Fruit fly (Drosophila melanogaster) whole organism, embryonic: ENCODE data around the gene CG31883.

ENCODE experiments used
- Bgb ChIP-seq: fragments of 200-800 bp; sonication (Bioruptor generic); IDR thresholded peaks from 2 replicates; pipeline ENCODE4 v1.3.6; 2022; ENCODE audit warnings: missing biosample characterization, missing genetic modification characterization; ENCODE audit not compliant: partially characterized antibody
- CG10147 ChIP-seq: fragments of 200-800 bp; sonication (Bioruptor generic); optimal IDR thresholded peaks from 2 replicates; lab custom pipeline; 2019; ENCODE audit warnings: missing biosample characterization, mild to moderate bottlenecking, missing genetic modification characterization, moderate library complexity
- CG13296 ChIP-seq: fragments of 200-800 bp; sonication (Bioruptor generic); optimal IDR thresholded peaks from 3 replicates; lab custom pipeline; 2018; ENCODE audit warnings: missing biosample characterization, mild to moderate bottlenecking, missing genetic modification characterization
- CG14710 ChIP-seq: fragments of 200-800 bp; sonication (Bioruptor generic); optimal IDR thresholded peaks from 3 replicates; lab custom pipeline; 2019; ENCODE audit warnings: missing biosample characterization, mild to moderate bottlenecking, missing genetic modification characterization, moderate library complexity
- CG15479 ChIP-seq: fragments of 200-800 bp; sonication (Bioruptor generic); optimal IDR thresholded peaks from 3 replicates; lab custom pipeline; 2019; ENCODE audit warnings: missing biosample characterization, mild to moderate bottlenecking, missing genetic modification characterization, moderate library complexity
- CG15514 ChIP-seq: fragments of 200-800 bp; sonication (Bioruptor generic); optimal IDR thresholded peaks from 3 replicates; lab custom pipeline; 2017; ENCODE audit warnings: missing biosample characterization, missing genetic modification characterization, mild to moderate bottlenecking, moderate library complexity, missing genetic modification reagents
- CG17829 ChIP-seq: fragments of 200-800 bp; optimal IDR thresholded peaks from 2 replicates; lab custom pipeline; 2019; ENCODE audit warnings: missing biosample characterization, mild to moderate bottlenecking, missing genetic modification characterization, moderate library complexity
- CG18599 ChIP-seq: fragments of 200-800 bp; sonication (Bioruptor generic); optimal IDR thresholded peaks from 3 replicates; lab custom pipeline; 2017; ENCODE audit warnings: missing biosample characterization, missing genetic modification characterization, mild to moderate bottlenecking, moderate library complexity, missing genetic modification reagents
- CG2116 ChIP-seq: fragments of 200-800 bp; sonication (Bioruptor generic); optimal IDR thresholded peaks from 3 replicates; lab custom pipeline; 2018; ENCODE audit warnings: missing biosample characterization, mild to moderate bottlenecking, missing genetic modification characterization
- CG2120 ChIP-seq: fragments of 200-800 bp; sonication (Bioruptor generic); optimal IDR thresholded peaks from 3 replicates; lab custom pipeline; 2016; ENCODE audit warnings: missing biosample characterization, missing genetic modification characterization
- CG30020 ChIP-seq: fragments of 200-800 bp; optimal IDR thresholded peaks from 2 replicates; lab custom pipeline; 2019; ENCODE audit warnings: missing biosample characterization, mild to moderate bottlenecking, missing genetic modification characterization, moderate library complexity
- CG3281 ChIP-seq: fragments of 200-800 bp; sonication (Bioruptor generic); optimal IDR thresholded peaks from 3 replicates; lab custom pipeline; 2017; ENCODE audit warnings: missing biosample characterization, mild to moderate bottlenecking, missing genetic modification characterization
- CG34376 ChIP-seq: fragments of 200-800 bp; sonication (Bioruptor generic); optimal IDR thresholded peaks from 2 replicates; lab custom pipeline; 2018; ENCODE audit warnings: missing biosample characterization, mild to moderate bottlenecking, missing genetic modification characterization
- CG4617 ChIP-seq: fragments of 200-800 bp; sonication (Bioruptor generic); optimal IDR thresholded peaks from 3 replicates; lab custom pipeline; 2016; ENCODE audit warnings: missing biosample characterization, missing genetic modification characterization, borderline replicate concordance
- CG6765 ChIP-seq: fragments of 200-800 bp; sonication (Bioruptor generic); optimal IDR thresholded peaks from 3 replicates; lab custom pipeline; 2017; ENCODE audit warnings: missing biosample characterization, mild to moderate bottlenecking, missing genetic modification characterization
- CG9797 ChIP-seq: fragments of 200-800 bp; sonication (Bioruptor generic); optimal IDR thresholded peaks from 3 replicates; lab custom pipeline; 2018; ENCODE audit warnings: missing biosample characterization, mild to moderate bottlenecking, missing genetic modification characterization
- CkIIα-i1 ChIP-seq: fragments of 200-800 bp; sonication (Bioruptor generic); IDR thresholded peaks from 2 replicates; pipeline ENCODE4 v1.3.6; 2022; ENCODE audit warnings: missing biosample characterization, missing genetic modification characterization
- Dip2 ChIP-seq: fragments of 200-800 bp; sonication (Bioruptor generic); IDR thresholded peaks from 2 replicates; pipeline ENCODE4 v1.3.6; 2022; ENCODE audit warnings: missing biosample characterization, missing genetic modification characterization
- Dp ChIP-seq: fragments of 200-800 bp; sonication (Bioruptor generic); optimal IDR thresholded peaks from 2 replicates; lab custom pipeline; 2018; ENCODE audit warnings: missing biosample characterization, mild to moderate bottlenecking, missing genetic modification characterization, moderate library complexity
- Drgx ChIP-seq: fragments of 200-800 bp; sonication (Bioruptor generic); IDR thresholded peaks from 2 replicates; pipeline ENCODE4 v1.3.6; 2022; ENCODE audit warnings: missing biosample characterization, missing genetic modification characterization
- E2f2 ChIP-seq: fragments of 200-800 bp; sonication (Bioruptor generic); IDR thresholded peaks from 2 replicates; pipeline ENCODE4 v1.3.6; 2022; ENCODE audit warnings: missing biosample characterization, missing genetic modification characterization
- ERR ChIP-seq: fragments of 200-800 bp; sonication (Bioruptor generic); optimal IDR thresholded peaks from 2 replicates; lab custom pipeline; 2016; ENCODE audit warnings: missing biosample characterization, missing genetic modification characterization
- Fer1 ChIP-seq: fragments of 200-800 bp; sonication (Bioruptor generic); optimal IDR thresholded peaks from 2 replicates; lab custom pipeline; 2017; ENCODE audit warnings: missing biosample characterization, mild to moderate bottlenecking, missing genetic modification characterization
- GATAe ChIP-seq: fragments of 200-800 bp; sonication (Bioruptor generic); conservative IDR thresholded peaks from 2 replicates; pipeline ENCODE4 v1.3.6; 2022; ENCODE audit warnings: missing biosample characterization, missing genetic modification characterization
- HHEX ChIP-seq: fragments of 200-800 bp; sonication (Bioruptor generic); optimal IDR thresholded peaks from 3 replicates; lab custom pipeline; 2017; ENCODE audit warnings: missing biosample characterization, mild to moderate bottlenecking, missing genetic modification characterization, missing genetic modification reagents
- Meics ChIP-seq: fragments of 200-800 bp; sonication (Bioruptor generic); optimal IDR thresholded peaks from 2 replicates; lab custom pipeline; 2017; ENCODE audit warnings: missing biosample characterization, mild to moderate bottlenecking, missing genetic modification characterization
- PHDP ChIP-seq: fragments of 200-800 bp; sonication (Bioruptor generic); optimal IDR thresholded peaks from 3 replicates; lab custom pipeline; 2018; ENCODE audit warnings: missing biosample characterization, mild to moderate bottlenecking, missing genetic modification characterization, moderate library complexity
- Pdp1 ChIP-seq, 2 experiments: fragments of 200-800 bp; sonication (Bioruptor generic); optimal IDR thresholded peaks; 3 replicates each; lab custom pipeline; 2016; ENCODE audit warnings: missing biosample characterization in 2 of 2, missing genetic modification characterization in 2 of 2, mild to moderate bottlenecking in 1 of 2, moderate library complexity in 1 of 2
- Sry-δ ChIP-seq: fragments of 200-800 bp; sonication (Bioruptor generic); optimal IDR thresholded peaks from 2 replicates; lab custom pipeline; 2016; ENCODE audit warnings: missing biosample characterization, missing genetic modification characterization
- bab2 ChIP-seq: fragments of 200-800 bp; sonication (Bioruptor generic); optimal IDR thresholded peaks from 2 replicates; lab custom pipeline; 2016; ENCODE audit warnings: missing biosample characterization, missing genetic modification characterization
- bowl ChIP-seq: fragments of 200-800 bp; sonication (Bioruptor generic); IDR thresholded peaks from 2 replicates; pipeline ENCODE4 v1.3.6; 2022; ENCODE audit warnings: missing biosample characterization, missing genetic modification characterization
- cad ChIP-seq: fragments of >200 bp; optimal IDR thresholded peaks from 2 replicates; lab custom pipeline; 2017; ENCODE audit warnings: missing biosample characterization, missing genetic modification characterization
- caup ChIP-seq: fragments of 200-800 bp; sonication (Bioruptor generic); optimal IDR thresholded peaks from 3 replicates; lab custom pipeline; 2017; ENCODE audit warnings: missing biosample characterization, mild to moderate bottlenecking, missing genetic modification characterization, moderate library complexity; ENCODE audit not compliant: severe bottlenecking
- dimm ChIP-seq: fragments of 200-800 bp; sonication (Bioruptor generic); IDR thresholded peaks from 2 replicates; pipeline ENCODE4 v1.3.6; 2022; ENCODE audit warnings: missing biosample characterization, missing genetic modification characterization
- exex ChIP-seq: fragments of 200-800 bp; sonication (Bioruptor generic); optimal IDR thresholded peaks from 4 replicates; lab custom pipeline; 2018; ENCODE audit warnings: missing biosample characterization, mild to moderate bottlenecking, missing genetic modification characterization, moderate library complexity
- fu2 ChIP-seq: fragments of 200-800 bp; sonication (Bioruptor generic); optimal IDR thresholded peaks from 2 replicates; lab custom pipeline; 2016; ENCODE audit warnings: missing biosample characterization, missing genetic modification characterization
- gce ChIP-seq: fragments of 200-800 bp; sonication (Bioruptor generic); IDR thresholded peaks from 3 replicates; pipeline ENCODE4 v1.3.6; 2022; ENCODE audit warnings: missing biosample characterization, missing genetic modification characterization
- gro ChIP-seq: fragments of 200-800 bp; sonication (Bioruptor generic); optimal IDR thresholded peaks from 2 replicates; lab custom pipeline; 2016; ENCODE audit warnings: missing biosample characterization, missing genetic modification characterization
- ken ChIP-seq: fragments of 200-800 bp; sonication (Bioruptor generic); IDR thresholded peaks from 3 replicates; pipeline ENCODE4 v1.3.6; 2022; ENCODE audit warnings: missing biosample characterization, missing genetic modification characterization
- kni ChIP-seq: fragments of 200-800 bp; sonication (Bioruptor generic); optimal IDR thresholded peaks from 3 replicates; lab custom pipeline; 2017; ENCODE audit warnings: mild to moderate bottlenecking, missing biosample characterization, missing genetic modification reagents, missing genetic modification characterization
- lilli ChIP-seq: fragments of 200-800 bp; sonication (Bioruptor generic); optimal IDR thresholded peaks from 3 replicates; lab custom pipeline; 2016; ENCODE audit warnings: missing biosample characterization, missing genetic modification characterization
- mirr ChIP-seq: fragments of 200-800 bp; sonication (Bioruptor generic); optimal IDR thresholded peaks from 3 replicates; lab custom pipeline; 2018; ENCODE audit warnings: missing biosample characterization, mild to moderate bottlenecking, missing genetic modification characterization
- pita ChIP-seq: fragments of 200-800 bp; sonication (Bioruptor generic); optimal IDR thresholded peaks from 2 replicates; lab custom pipeline; 2017; ENCODE audit warnings: missing biosample characterization, mild to moderate bottlenecking, missing genetic modification characterization
- pzg ChIP-seq: fragments of 200-800 bp; sonication (Bioruptor generic); optimal IDR thresholded peaks from 3 replicates; lab custom pipeline; 2018; ENCODE audit warnings: missing biosample characterization, mild to moderate bottlenecking, missing genetic modification characterization, moderate library complexity
- sd ChIP-seq: fragments of 200-800 bp; sonication (Bioruptor generic); optimal IDR thresholded peaks from 3 replicates; lab custom pipeline; 2018; ENCODE audit warnings: missing biosample characterization, mild to moderate bottlenecking, missing genetic modification characterization, moderate library complexity
- zen2 ChIP-seq: fragments of 200-800 bp; sonication (Bioruptor generic); IDR thresholded peaks from 3 replicates; pipeline ENCODE4 v1.3.6; 2022; ENCODE audit warnings: missing biosample characterization, missing genetic modification characterization; ENCODE audit not compliant: partially characterized antibody

The CG31883 gene

dm6 chr2L:9526518-9526917 is 1.8 kb upstream of the CG31883 start (continued):
- TF ChIP-seq caup (GFP tag; lab: Kevin White, UChicago): peak; percentile 34
- peak; percentile 30 for TF ChIP-seq HHEX
- TF ChIP-seq gce (GFP tag; lab: Robert Waterston, UW): no peak

dm6 chr2L:9529858-9530378 is 1.6 kb downstream of the CG31883 start:
- peak; percentile 46 for TF ChIP-seq exex (tag; lab: Kevin White, UChicago)
- TF ChIP-seq CG13296 (GFP tag; lab: Kevin White, UChicago): peak; percentile 2
- peak; percentile 7 for TF ChIP-seq CG6765
- no peak for TF ChIP-seq cad
- no peak for TF ChIP-seq CG14710
- peak; percentile 5 for TF ChIP-seq CG2120
- TF ChIP-seq CG18599 (GFP tag; lab: Kevin White, UChicago): peak; percentile 8
- no peak for TF ChIP-seq fu2
- TF ChIP-seq CG34376: peak; percentile 60
- peak in 1 of 2 experiments; percentile 34 for TF ChIP-seq Pdp1 (GFP tag; optimal IDR thresholded peaks at IDR 0.05; lab: Kevin White, UChicago)
- peak; percentile 36 for TF ChIP-seq mirr
- TF ChIP-seq Meics (GFP tag; lab: Kevin White, UChicago): peak; percentile 34
- peak; percentile 5 for TF ChIP-seq gro (GFP tag; lab: Kevin White, UChicago)
- no peak for TF ChIP-seq CG10147
- peak; percentile 27; the same call in 1 of the 2 replicates for TF ChIP-seq Drgx (GFP tag; lab: Robert Waterston, UW)
- peak; percentile 18 for TF ChIP-seq Fer1 (GFP tag; lab: Kevin White, UChicago)
- TF ChIP-seq caup (GFP tag; lab: Kevin White, UChicago): peak; percentile 57
- peak; percentile 23 for TF ChIP-seq CG15479 (GFP tag; lab: Kevin White, UChicago)
- TF ChIP-seq CG3281 (GFP tag; lab: Kevin White, UChicago): peak; percentile 31
- TF ChIP-seq, all 482 proteins: peak for 15

dm6 chr2L:9539988-9540573 is 11.8 kb downstream of the CG31883 start, which contains the start of gene CG17855:
Gene CG17855, plus strand, starts transcription at chr2L:9540523.
- TF ChIP-seq ERR (GFP tag; lab: Kevin White, UChicago) (no peak), Sry-δ (no peak), Bgb (GFP tag; lab: Robert Waterston, UW) (no peak), kni (GFP tag; lab: Kevin White, UChicago) (no peak), pzg (GFP tag; lab: Kevin White, UChicago) (peak; percentile 39), CkIIα-i1 (GFP tag; lab: Robert Waterston, UW) (no peak), CG2116 (peak; percentile 89), Dp (GFP tag; lab: Kevin White, UChicago) (peak; percentile 56), bowl (no peak), fu2 (no peak), Dip2 (GFP tag; lab: Robert Waterston, UW) (no peak), CG4617 (no peak), ken (no peak), pita (GFP tag; lab: Kevin White, UChicago) (peak; percentile 43), CG30020 (tag; lab: Kevin White, UChicago) (no peak), PHDP (tag; lab: Kevin White, UChicago) (no peak), lilli (no peak), GATAe (0 out of 2 replicates have a peak, but pooled peaks have one; percentile 14), E2f2 (peak; percentile 63), CG17829 (tag; lab: Kevin White, UChicago) (peak; percentile 42), CG15514 (GFP tag; lab: Kevin White, UChicago) (peak; percentile 59), CG6765 (no peak), sd (tag; lab: Kevin White, UChicago) (no peak), CG9797 (GFP tag; lab: Kevin White, UChicago) (peak; percentile 30), zen2 (GFP tag; lab: Robert Waterston, UW) (no peak), dimm (GFP tag; lab: Robert Waterston, UW) (no peak), exex (tag; lab: Kevin White, UChicago) (peak; percentile 15), bab2 (GFP tag; lab: Kevin White, UChicago) (no peak)
